Fruit fly (Drosophila melanogaster) whole organism, adult: Measurements from ENCODE around the gene CG31064.

ENCODE experiments used
- CG1620 ChIP-seq: fragments of 200-800 bp; sonication (Bioruptor generic); optimal IDR thresholded peaks from 2 replicates; lab custom pipeline; 2016; ENCODE audit warnings: missing biosample characterization, missing genetic modification characterization
- CG33017 ChIP-seq: fragments of 200-800 bp; sonication (Bioruptor generic); optimal IDR thresholded peaks from 2 replicates; lab custom pipeline; 2018; ENCODE audit warnings: missing biosample characterization, mild to moderate bottlenecking, missing genetic modification characterization, moderate library complexity
- CG5204 ChIP-seq: fragments of 200-800 bp; sonication (Bioruptor generic); optimal IDR thresholded peaks from 2 replicates; lab custom pipeline; 2016; ENCODE audit warnings: missing biosample characterization, missing genetic modification characterization
- Mnt ChIP-seq: fragments of 200-800 bp; sonication (Bioruptor generic); optimal IDR thresholded peaks from 2 replicates; lab custom pipeline; 2016; ENCODE audit warnings: missing biosample characterization, mild to moderate bottlenecking, missing genetic modification characterization
- bab1 ChIP-seq: fragments of 200-800 bp; sonication (Bioruptor generic); optimal IDR thresholded peaks from 3 replicates; lab custom pipeline; 2019; ENCODE audit warnings: missing biosample characterization, mild to moderate bottlenecking, missing genetic modification characterization, moderate library complexity
- cnc ChIP-seq, 2 experiments: fragments of >200 bp; optimal IDR thresholded peaks; 2 replicates each; lab custom pipeline; 2017
- kay ChIP-seq: fragments of 200-800 bp; sonication (Bioruptor generic); peaks from one replicate; lab custom pipeline; 2016; ENCODE audit warnings: missing biosample characterization, missing genetic modification characterization, borderline replicate concordance

DNA sequence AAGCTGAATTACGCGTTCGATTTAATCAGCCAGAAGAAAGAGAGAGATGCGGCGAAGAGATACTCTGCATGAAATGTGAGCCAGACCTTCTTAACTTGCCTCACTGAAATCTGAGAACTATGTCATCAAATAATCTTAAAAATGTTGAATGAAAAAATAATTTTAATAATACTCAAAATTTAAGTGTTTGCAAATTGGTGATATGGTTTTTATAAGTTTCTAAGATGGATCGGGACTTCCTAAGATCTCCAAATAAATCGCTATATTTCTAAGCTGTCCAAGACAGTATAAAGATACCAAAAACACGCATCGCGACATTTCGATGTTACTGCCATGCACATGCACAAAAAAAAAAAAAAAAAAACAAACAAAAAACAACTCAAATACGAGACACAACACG is 23.9 kb downstream of the CG31064 start:
- TF ChIP-seq CG1620 (GFP tag; lab: Kevin White, UChicago) (no peak), CG33017 (tag; lab: Kevin White, UChicago) (no peak), Mnt (GFP tag; lab: Kevin White, UChicago) (no peak), kay (no peak), bab1 (GFP tag; lab: Kevin White, UChicago) (no peak), cnc (optimal IDR thresholded peaks at IDR 0.05; lab: Kevin White, UChicago) (no peak), CG5204 (GFP tag; lab: Kevin White, UChicago) (no peak)
